Fruit fly (Drosophila melanogaster) whole organism: Measurements from ENCODE around the gene CG15152.

Source experiments
- CG8478 ChIP-seq: fragments of >200 bp; optimal IDR thresholded peaks from 2 replicates; lab custom pipeline; 2018; ENCODE audit warnings: inconsistent platforms
- EcR ChIP-seq, 2 experiments: fragments of >200 bp; optimal IDR thresholded peaks; 2 replicates each; lab custom pipeline; 2017; ENCODE audit warnings: missing biosample characterization in 2 of 2, missing genetic modification characterization in 2 of 2, missing genetic modification reagents in 2 of 2
- pan ChIP-seq: fragments of >200 bp; optimal IDR thresholded peaks from 2 replicates; lab custom pipeline; 2017
- psq ChIP-seq: fragments of >200 bp; optimal IDR thresholded peaks from 2 replicates; lab custom pipeline; 2017

DNA sequence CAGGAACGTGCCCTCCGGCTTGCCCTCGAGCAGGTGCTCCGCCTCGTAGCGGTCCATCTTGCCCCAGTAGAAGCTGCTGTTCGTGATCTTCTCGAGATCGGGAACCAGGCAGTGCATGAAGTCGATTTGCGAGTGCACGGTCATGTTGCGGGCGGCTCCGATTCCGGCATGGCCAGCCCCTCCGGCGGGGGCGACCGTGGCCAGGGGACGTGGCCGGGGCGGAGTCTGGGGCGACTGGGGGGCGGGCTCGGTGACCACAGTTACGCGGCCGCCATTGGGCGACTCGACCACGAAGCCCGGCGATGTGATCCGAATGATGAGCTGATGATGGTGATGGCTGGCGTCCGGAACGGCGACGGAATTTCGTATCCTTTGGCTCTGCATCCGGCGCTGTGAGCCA is 26.2 kb downstream of the CG15152 start:
- TF ChIP-seq EcR (GFP tag; optimal IDR thresholded peaks at IDR 0.05; lab: Kevin White, UChicago), result no peak
- no peak for TF ChIP-seq psq (lab: Kevin White, UChicago)
- no peak for TF ChIP-seq pan (lab: Kevin White, UChicago)
- no peak for TF ChIP-seq CG8478 (lab: Kevin White, UChicago)
